Fruit fly (Drosophila melanogaster) whole organism, prepupa: ENCODE results near the gene cac.

Experiments used
- Blimp-1 ChIP-seq: fragments of 200-800 bp; sonication (Bioruptor generic); optimal IDR thresholded peaks from 3 replicates; lab custom pipeline; 2017; ENCODE audit warnings: missing biosample characterization, missing genetic modification characterization, mild to moderate bottlenecking, moderate library complexity, missing genetic modification reagents
- CG10631 ChIP-seq: fragments of 200-800 bp; sonication (Bioruptor generic); optimal IDR thresholded peaks from 2 replicates; lab custom pipeline; 2016; ENCODE audit warnings: missing biosample characterization, missing genetic modification characterization
- CG11294 ChIP-seq: fragments of 200-800 bp; sonication (Bioruptor generic); IDR thresholded peaks from 2 replicates; pipeline ENCODE4 v1.3.6; 2022; ENCODE audit warnings: missing biosample characterization, missing genetic modification characterization
- CG11902 ChIP-seq: fragments of 200-800 bp; sonication (Bioruptor generic); optimal IDR thresholded peaks from 3 replicates; lab custom pipeline; 2016; ENCODE audit warnings: missing biosample characterization, missing genetic modification characterization
- CG1621 ChIP-seq: fragments of 200-800 bp; sonication (Bioruptor generic); optimal IDR thresholded peaks from 3 replicates; lab custom pipeline; 2018; ENCODE audit warnings: missing biosample characterization, mild to moderate bottlenecking, missing genetic modification characterization
- CG16779 ChIP-seq: fragments of 200-800 bp; sonication (Bioruptor generic); optimal IDR thresholded peaks from 3 replicates; lab custom pipeline; 2017; ENCODE audit warnings: missing biosample characterization, mild to moderate bottlenecking, missing genetic modification characterization
- CG3919 ChIP-seq: fragments of 200-800 bp; sonication (Bioruptor generic); optimal IDR thresholded peaks from 3 replicates; lab custom pipeline; 2016; ENCODE audit warnings: missing biosample characterization, missing genetic modification characterization
- CG6163 ChIP-seq: fragments of 200-800 bp; sonication (Bioruptor generic); IDR thresholded peaks from 3 replicates; pipeline ENCODE4 v1.3.6; 2022; ENCODE audit warnings: missing biosample characterization, missing genetic modification characterization
- CG6276 ChIP-seq: fragments of 200-800 bp; sonication (Bioruptor generic); optimal IDR thresholded peaks from 2 replicates; lab custom pipeline; 2017; ENCODE audit warnings: missing biosample characterization, mild to moderate bottlenecking, missing genetic modification characterization
- CG6808 ChIP-seq: fragments of 200-800 bp; sonication (Bioruptor generic); optimal IDR thresholded peaks from 3 replicates; lab custom pipeline; 2017; ENCODE audit warnings: missing biosample characterization, missing genetic modification characterization, mild to moderate bottlenecking, moderate library complexity, missing genetic modification reagents
- CG8319 ChIP-seq: fragments of 200-800 bp; sonication (Bioruptor generic); optimal IDR thresholded peaks from 3 replicates; lab custom pipeline; 2016; ENCODE audit warnings: missing biosample characterization, missing genetic modification characterization
- CG9139 ChIP-seq: fragments of 200-800 bp; sonication (Bioruptor generic); optimal IDR thresholded peaks from 3 replicates; lab custom pipeline; 2017; ENCODE audit warnings: missing biosample characterization, mild to moderate bottlenecking, missing genetic modification characterization
- Eip93F ChIP-seq: fragments of 200-800 bp; sonication (Bioruptor generic); optimal IDR thresholded peaks from 2 replicates; lab custom pipeline; 2016; ENCODE audit warnings: missing biosample characterization, mild to moderate bottlenecking, missing genetic modification characterization
- Hr4 ChIP-seq: fragments of 200-800 bp; sonication (Bioruptor generic); optimal IDR thresholded peaks from 3 replicates; lab custom pipeline; 2016; ENCODE audit warnings: missing biosample characterization, missing genetic modification characterization
- OdsH ChIP-seq: fragments of 200-800 bp; sonication (Bioruptor generic); optimal IDR thresholded peaks from 3 replicates; lab custom pipeline; 2016; ENCODE audit warnings: missing biosample characterization, missing genetic modification characterization
- Sox14 ChIP-seq: fragments of 200-800 bp; sonication (Bioruptor generic); optimal IDR thresholded peaks from 3 replicates; lab custom pipeline; 2016; ENCODE audit warnings: missing biosample characterization, missing genetic modification characterization
- Sox15 ChIP-seq: fragments of 200-800 bp; sonication (Bioruptor generic); optimal IDR thresholded peaks from 3 replicates; lab custom pipeline; 2016; ENCODE audit warnings: missing biosample characterization, missing genetic modification characterization
- achi ChIP-seq: fragments of 200-800 bp; sonication (Bioruptor generic); optimal IDR thresholded peaks from 3 replicates; lab custom pipeline; 2016; ENCODE audit warnings: missing biosample characterization, missing genetic modification characterization
- cyc ChIP-seq: fragments of 200-800 bp; sonication (Bioruptor generic); optimal IDR thresholded peaks from 3 replicates; lab custom pipeline; 2016; ENCODE audit warnings: missing biosample characterization, missing genetic modification characterization
- esn ChIP-seq: fragments of 200-800 bp; sonication (Bioruptor generic); optimal IDR thresholded peaks from 2 replicates; lab custom pipeline; 2016; ENCODE audit warnings: missing biosample characterization, mild to moderate bottlenecking, missing genetic modification characterization, moderate library complexity
- fkh ChIP-seq: fragments of 200-800 bp; sonication (Bioruptor generic); optimal IDR thresholded peaks from 3 replicates; lab custom pipeline; 2017; ENCODE audit warnings: missing biosample characterization, mild to moderate bottlenecking, missing genetic modification characterization, moderate library complexity
- pdm3 ChIP-seq: fragments of 200-800 bp; sonication (Bioruptor generic); optimal IDR thresholded peaks from 3 replicates; lab custom pipeline; 2016; ENCODE audit warnings: missing biosample characterization, missing genetic modification characterization
- salr ChIP-seq, 2 experiments: fragments of 200-800 bp; sonication (Bioruptor generic); optimal IDR thresholded peaks; 3 replicates each; lab custom pipeline; 2016 to 2018; ENCODE audit warnings: missing biosample characterization in 2 of 2, missing genetic modification characterization in 2 of 2, mild to moderate bottlenecking in 1 of 2
- spab ChIP-seq: fragments of 200-800 bp; sonication (Bioruptor generic); optimal IDR thresholded peaks from 2 replicates; lab custom pipeline; 2017; ENCODE audit warnings: missing biosample characterization, mild to moderate bottlenecking, missing genetic modification characterization, missing genetic modification reagents
- svp ChIP-seq: fragments of 200-800 bp; sonication (Bioruptor generic); peaks from one replicate; lab custom pipeline; 2016; ENCODE audit warnings: missing biosample characterization, missing genetic modification characterization
- vri ChIP-seq: fragments of 200-800 bp; sonication (Bioruptor generic); optimal IDR thresholded peaks from 3 replicates; lab custom pipeline; 2016; ENCODE audit warnings: missing biosample characterization, mild to moderate bottlenecking, missing genetic modification characterization

The cac gene

DNA sequence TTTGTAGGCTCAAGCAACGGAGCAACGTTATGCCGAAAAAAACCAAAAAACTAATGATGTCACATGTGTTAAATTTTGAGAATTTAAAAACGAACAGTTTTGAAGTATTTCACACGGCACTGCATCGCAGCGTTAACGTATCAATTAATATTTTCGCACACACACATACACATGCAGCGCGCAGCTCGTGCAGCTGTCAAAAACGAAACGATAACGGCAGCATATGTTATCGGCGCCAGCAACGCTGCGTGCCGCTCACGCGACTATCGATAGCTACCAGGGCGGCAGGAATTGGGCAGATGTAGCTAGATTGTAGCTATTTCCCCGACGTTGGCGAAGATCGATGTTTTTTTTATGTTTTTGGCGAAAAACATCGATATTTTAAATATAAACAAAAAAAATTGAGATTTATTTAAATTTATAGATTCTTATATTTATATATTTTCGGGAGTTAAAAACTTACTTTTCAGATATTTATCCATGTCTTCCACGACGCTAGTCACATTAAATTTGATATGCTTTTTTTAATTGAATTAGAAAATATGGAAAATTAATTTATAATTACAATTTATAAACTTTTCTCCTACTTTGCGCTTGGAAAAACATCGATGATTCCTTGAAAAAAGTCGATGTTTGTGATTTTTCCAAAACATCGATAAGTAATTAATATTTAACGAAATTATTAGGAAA is 44.1 kb upstream of the cac start, which contains the start of gene Usp7 (continued):
- TF ChIP-seq CG11294 (GFP tag; lab: Robert Waterston, UW) (no peak), CG16779 (tag; lab: Kevin White, UChicago) (no peak), Eip93F (GFP tag; lab: Kevin White, UChicago) (no peak), Sox15 (GFP tag; lab: Kevin White, UChicago) (no peak), spab (GFP tag; lab: Kevin White, UChicago) (no peak), CG3919 (GFP tag; lab: Kevin White, UChicago) (no peak), cyc (GFP tag; lab: Kevin White, UChicago) (no peak), achi (GFP tag; lab: Kevin White, UChicago) (peak; percentile 97), pdm3 (GFP tag; lab: Kevin White, UChicago) (no peak), esn (GFP tag; lab: Kevin White, UChicago) (no peak), CG6276 (no peak), OdsH (GFP tag; lab: Kevin White, UChicago) (no peak), CG9139 (GFP tag; lab: Kevin White, UChicago) (no peak), CG10631 (no peak), Hr4 (GFP tag; lab: Kevin White, UChicago) (no peak)

DNA sequence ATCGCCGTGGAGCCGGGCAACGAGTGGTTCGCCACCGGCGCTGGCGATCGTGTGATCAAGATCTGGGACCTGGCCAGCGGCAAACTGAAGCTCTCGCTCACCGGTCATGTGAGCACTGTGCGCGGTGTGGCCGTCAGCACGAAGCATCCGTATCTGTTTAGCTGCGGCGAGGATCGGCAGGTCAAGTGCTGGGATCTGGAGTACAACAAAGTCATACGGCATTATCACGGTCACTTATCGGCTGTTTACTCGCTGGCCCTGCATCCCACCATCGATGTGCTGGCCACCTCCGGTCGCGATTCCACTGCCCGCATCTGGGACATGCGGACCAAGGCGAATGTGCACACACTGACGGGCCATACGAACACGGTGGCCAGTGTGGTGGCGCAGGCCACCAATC is 36.9 kb upstream of the cac start:
- no peak for TF ChIP-seq fkh (GFP tag; lab: Kevin White, UChicago)
- TF ChIP-seq OdsH (GFP tag; lab: Kevin White, UChicago), result no peak
- no peak for TF ChIP-seq vri (GFP tag; lab: Kevin White, UChicago)
- no peak for TF ChIP-seq CG6808
- peak; percentile 90 for TF ChIP-seq svp

DNA sequence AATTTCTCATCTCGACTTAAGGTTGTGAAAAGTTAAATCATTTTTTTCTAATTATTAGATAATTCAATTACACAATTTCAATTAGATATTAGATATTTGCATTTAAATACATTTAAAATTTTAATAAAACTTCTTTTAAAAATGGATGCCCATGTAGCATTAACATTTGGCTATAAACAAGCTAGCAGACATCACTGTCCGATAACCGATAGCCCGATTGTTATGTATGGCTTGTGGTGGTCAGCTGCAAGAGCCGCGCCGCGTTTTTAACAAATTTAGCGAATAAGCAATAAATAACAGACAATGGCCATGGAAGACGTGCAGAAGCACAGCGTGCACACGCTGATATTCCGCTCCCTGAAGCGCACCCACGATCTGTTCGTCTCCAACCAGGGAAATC is 36.0 kb upstream of the cac start, which contains the start of gene Tango4:
Tango4 (plus strand) TSS at position 212 of the 400 bp plus-strand sequence.
- TF ChIP-seq CG8319 (GFP tag; lab: Kevin White, UChicago), result no peak
- peak; percentile 29 for TF ChIP-seq svp

DNA sequence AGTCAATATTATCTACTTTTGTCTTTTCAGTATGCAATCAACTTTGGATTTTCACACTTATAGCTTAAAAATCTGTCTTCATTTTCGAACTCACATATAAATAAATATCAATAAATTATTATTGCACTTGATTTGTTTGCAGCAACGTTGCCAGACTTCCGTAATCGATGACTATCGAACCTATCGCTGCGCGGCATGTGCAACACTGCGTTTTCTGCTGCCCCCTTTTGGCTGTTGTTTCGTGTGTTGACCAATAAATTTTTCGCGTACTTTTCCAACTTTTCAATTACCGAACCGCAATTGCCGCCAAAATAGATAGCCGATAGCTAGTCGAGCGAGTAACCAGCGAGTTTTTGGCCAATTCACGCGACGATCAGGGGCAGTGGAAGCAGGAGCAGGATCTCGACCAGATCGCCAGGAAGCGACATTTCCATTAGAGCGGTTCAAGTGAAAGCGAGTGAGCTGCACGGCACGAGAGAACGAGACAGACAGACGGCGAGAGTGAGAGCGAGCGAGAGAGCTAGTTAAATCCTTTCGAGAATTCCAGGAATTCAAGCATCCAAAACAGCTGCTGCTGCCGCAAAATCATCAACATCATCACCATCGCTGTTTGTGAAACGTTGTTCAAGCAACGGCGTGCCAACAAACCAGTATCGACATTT is 33.7 kb upstream of the cac start, which contains the start of gene Lsm12a:
Lsm12a (plus strand) TSS at position 201 of the 662 bp plus-strand sequence.
- TF ChIP-seq salr (GFP tag; optimal IDR thresholded peaks at IDR 0.05; lab: Kevin White, UChicago) (no peak), svp (peak; percentile 47), CG1621 (tag; lab: Kevin White, UChicago) (no peak), Blimp-1 (peak; percentile 88), CG6163 (GFP tag; lab: Robert Waterston, UW) (0 out of 3 replicates have a peak, but pooled peaks have one; percentile 12)

DNA sequence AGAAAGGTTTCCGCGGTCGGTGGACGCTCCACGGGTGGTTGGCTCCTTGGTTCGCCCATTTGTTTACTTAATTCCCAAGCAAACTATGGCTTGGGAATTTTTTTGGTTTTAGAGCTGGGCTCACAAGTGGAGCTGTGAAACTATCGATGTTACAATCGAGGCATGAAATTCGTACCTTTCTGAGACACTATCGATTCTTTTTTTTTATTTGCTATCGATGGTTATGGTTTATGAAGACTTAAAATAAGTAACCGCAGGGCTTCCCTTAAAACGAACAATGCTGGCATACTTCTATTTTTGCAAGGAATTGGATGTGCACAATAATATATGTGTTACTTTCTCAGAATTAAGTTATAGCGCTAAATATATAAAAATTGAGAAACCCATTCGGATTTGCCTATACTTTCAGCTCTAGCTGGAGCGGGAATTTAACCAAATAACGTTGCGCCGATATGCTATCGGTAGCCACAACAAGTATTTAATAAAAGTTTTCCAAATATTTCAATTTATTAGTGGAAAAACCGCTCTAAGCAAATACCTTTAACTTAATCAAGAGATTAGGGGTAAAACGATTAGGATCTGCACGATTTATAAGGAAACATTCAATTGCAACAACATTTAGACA is 33.0 kb upstream of the cac start, which contains the start of gene Chrac-16:
Chrac-16 (minus strand) TSS at position 147 of the 625 bp plus-strand sequence.
- TF ChIP-seq Blimp-1 (no peak), CG11902 (GFP tag; lab: Kevin White, UChicago) (no peak), svp (peak; percentile 56), fkh (GFP tag; lab: Kevin White, UChicago) (peak; percentile 2), CG11294 (GFP tag; lab: Robert Waterston, UW) (no peak), salr (GFP tag; optimal IDR thresholded peaks at IDR 0.05; lab: Kevin White, UChicago) (no peak), Hr4 (GFP tag; lab: Kevin White, UChicago) (no peak), Sox15 (GFP tag; lab: Kevin White, UChicago) (no peak), Sox14 (GFP tag; lab: Kevin White, UChicago) (no peak)
